Fruit fly (Drosophila melanogaster) whole organism, wandering third instar larva: ENCODE data around the gene CG31897.

Experiments
- Abd-B ChIP-seq: fragments of >200 bp; optimal IDR thresholded peaks from 2 replicates; lab custom pipeline; 2017; ENCODE audit warnings: missing biosample characterization, missing genetic modification characterization
- CG32264 ChIP-seq: fragments of 200-800 bp; sonication (Bioruptor generic); optimal IDR thresholded peaks from 2 replicates; lab custom pipeline; 2016; ENCODE audit warnings: missing biosample characterization, missing genetic modification characterization
- CrebA ChIP-seq: fragments of 200-800 bp; sonication (Bioruptor generic); optimal IDR thresholded peaks from 2 replicates; lab custom pipeline; 2016; ENCODE audit warnings: missing biosample characterization, mild to moderate bottlenecking, missing genetic modification characterization, borderline replicate concordance
- Dfd ChIP-seq: fragments of >200 bp; optimal IDR thresholded peaks from 2 replicates; lab custom pipeline; 2017; ENCODE audit warnings: missing biosample characterization, missing genetic modification characterization
- Dif ChIP-seq: fragments of 200-275, 200-300 bp; sonication (Bioruptor generic); optimal IDR thresholded peaks from 2 replicates; lab custom pipeline; 2018; ENCODE audit warnings: missing biosample characterization, missing genetic modification characterization; ENCODE audit not compliant: partially characterized antibody
- GATAd ChIP-seq: sonication (Bioruptor generic); optimal IDR thresholded peaks from 2 replicates; lab custom pipeline; 2016; ENCODE audit warnings: missing biosample characterization, missing genetic modification characterization
- HLH106 ChIP-seq: fragments of 200-800 bp; optimal IDR thresholded peaks from 3 replicates; lab custom pipeline; 2019; ENCODE audit warnings: missing biosample characterization, mild to moderate bottlenecking, missing genetic modification characterization, moderate library complexity
- Hnf4 ChIP-seq: fragments of 200-800 bp; sonication (Bioruptor generic); optimal IDR thresholded peaks from 2 replicates; lab custom pipeline; 2016; ENCODE audit warnings: missing biosample characterization, mild to moderate bottlenecking, missing genetic modification characterization
- Hr78 ChIP-seq: fragments of >200 bp; optimal IDR thresholded peaks from 2 replicates; lab custom pipeline; 2017; ENCODE audit warnings: missing biosample characterization, missing genetic modification characterization
- Hr83 ChIP-seq: fragments of 200-300 bp; sonication (Bioruptor generic); optimal IDR thresholded peaks from 2 replicates; lab custom pipeline; 2016; ENCODE audit warnings: missing biosample characterization, mild to moderate bottlenecking, missing genetic modification characterization, moderate library complexity; ENCODE audit not compliant: poor library complexity, severe bottlenecking
- Jra ChIP-seq: sonication (Bioruptor generic); optimal IDR thresholded peaks from 2 replicates; lab custom pipeline; 2016; ENCODE audit warnings: missing biosample characterization, missing genetic modification characterization
- Mio ChIP-seq: sonication (Bioruptor generic); optimal IDR thresholded peaks from 2 replicates; lab custom pipeline; 2016; ENCODE audit warnings: missing biosample characterization, missing genetic modification characterization
- Myc ChIP-seq: fragments of >200 bp; optimal IDR thresholded peaks from 2 replicates; lab custom pipeline; 2017
- N ChIP-seq: fragments of >200 bp; optimal IDR thresholded peaks from 2 replicates; lab custom pipeline; 2018; ENCODE audit warnings: missing biosample characterization, missing external identifiers, missing genetic modification characterization
- OdsH ChIP-seq: fragments of 200-800 bp; sonication (Bioruptor generic); optimal IDR thresholded peaks from 2 replicates; lab custom pipeline; 2016; ENCODE audit warnings: missing biosample characterization, mild to moderate bottlenecking, missing genetic modification characterization
- Rel ChIP-seq, 2 experiments: fragments of 200-800 bp; sonication (Bioruptor generic) in 1 of 2; optimal IDR thresholded peaks; 2 replicates in 1 of 2; 3 replicates in 1 of 2; lab custom pipeline; 2016 to 2019; ENCODE audit warnings: mild to moderate bottlenecking in 2 of 2, missing biosample characterization in 2 of 2, missing genetic modification characterization in 2 of 2, moderate library complexity in 1 of 2
- Sp1 ChIP-seq: fragments of 200-800 bp; sonication (Bioruptor generic); optimal IDR thresholded peaks from 3 replicates; lab custom pipeline; 2019; ENCODE audit warnings: missing biosample characterization, mild to moderate bottlenecking, missing genetic modification characterization, moderate library complexity
- Vsx2 ChIP-seq: fragments of 200-300, 225-300 bp; sonication (Bioruptor generic); optimal IDR thresholded peaks from 2 replicates; lab custom pipeline; 2018; ENCODE audit warnings: missing biosample characterization, missing genetic modification characterization; ENCODE audit not compliant: partially characterized antibody
- br ChIP-seq: fragments of 200-800 bp; sonication (Bioruptor generic); optimal IDR thresholded peaks from 2 replicates; lab custom pipeline; 2016; ENCODE audit warnings: missing biosample characterization, missing genetic modification characterization
- brk ChIP-seq: fragments of 200-800 bp; sonication (Bioruptor generic); optimal IDR thresholded peaks from 2 replicates; lab custom pipeline; 2016; ENCODE audit warnings: missing biosample characterization, mild to moderate bottlenecking, missing genetic modification characterization
- dmrt93B ChIP-seq: fragments of 200-800 bp; sonication (Bioruptor generic); optimal IDR thresholded peaks from 2 replicates; lab custom pipeline; 2018; ENCODE audit warnings: missing biosample characterization, mild to moderate bottlenecking, missing genetic modification characterization
- ey ChIP-seq: fragments of 200-800 bp; sonication (Bioruptor generic); optimal IDR thresholded peaks from 2 replicates; lab custom pipeline; 2016; ENCODE audit warnings: missing biosample characterization, missing genetic modification characterization
- foxo ChIP-seq, 2 experiments: fragments of 200-800 bp; sonication (Bioruptor generic); optimal IDR thresholded peaks; 2 replicates in 1 of 2; 3 replicates in 1 of 2; lab custom pipeline; 2016 to 2017; ENCODE audit warnings: missing biosample characterization in 2 of 2, missing genetic modification characterization in 2 of 2
- h ChIP-seq: fragments of 200-800 bp; sonication (Bioruptor generic); optimal IDR thresholded peaks from 3 replicates; lab custom pipeline; 2016; ENCODE audit warnings: missing biosample characterization, mild to moderate bottlenecking, missing genetic modification characterization
- jim ChIP-seq: fragments of 175-275, 200-325 bp; sonication (Bioruptor generic); optimal IDR thresholded peaks from 2 replicates; lab custom pipeline; 2016; ENCODE audit warnings: missing biosample characterization, mild to moderate bottlenecking, missing genetic modification characterization
- lola ChIP-seq: fragments of >200 bp; optimal IDR thresholded peaks from 2 replicates; lab custom pipeline; 2017; ENCODE audit warnings: missing biosample characterization, missing genetic modification characterization
- pan ChIP-seq: fragments of >200 bp; optimal IDR thresholded peaks from 2 replicates; lab custom pipeline; 2017
- psq ChIP-seq: fragments of 200-800 bp; sonication (Bioruptor generic); optimal IDR thresholded peaks from 3 replicates; lab custom pipeline; 2017; ENCODE audit warnings: missing biosample characterization, mild to moderate bottlenecking, missing genetic modification characterization, moderate library complexity
- rgr ChIP-seq: fragments of 200-800 bp; sonication (Bioruptor generic); optimal IDR thresholded peaks from 3 replicates; lab custom pipeline; 2016; ENCODE audit warnings: missing biosample characterization, mild to moderate bottlenecking, missing genetic modification characterization
- tai ChIP-seq: sonication (Bioruptor generic); optimal IDR thresholded peaks from 2 replicates; lab custom pipeline; 2016; ENCODE audit warnings: missing biosample characterization, missing genetic modification characterization
- woc ChIP-seq: sonication (Bioruptor generic); optimal IDR thresholded peaks from 2 replicates; lab custom pipeline; 2016; ENCODE audit warnings: missing biosample characterization, mild to moderate bottlenecking, missing genetic modification characterization

CG31897 gene

DNA sequence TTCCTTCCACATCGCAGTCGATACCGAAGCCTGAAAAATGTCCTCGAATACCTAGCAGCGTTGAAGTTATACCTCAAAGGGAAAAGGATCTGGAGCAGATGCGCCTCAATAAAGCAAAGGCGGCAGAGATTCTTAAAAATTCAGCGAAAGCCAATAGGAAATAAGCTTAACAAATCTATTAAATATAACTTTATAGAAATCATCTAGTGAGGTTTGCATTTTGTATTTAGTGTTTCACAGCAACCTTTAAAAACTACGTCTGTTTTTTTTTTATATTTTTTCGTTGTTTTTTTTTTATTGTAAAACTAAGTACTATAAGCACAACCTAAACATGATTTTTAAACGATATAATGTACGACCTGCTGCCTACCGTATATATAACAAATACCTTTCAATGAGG, at the start of gene CG31897:
Gene CG31897 (plus strand): TSS at position 301 of the 400 bp plus-strand sequence.
- TF ChIP-seq psq (GFP tag; lab: Kevin White, UChicago) = no peak
- no peak for TF ChIP-seq Dif (GFP tag; lab: Kevin White, UChicago)
- TF ChIP-seq Hnf4 = no peak
- TF ChIP-seq OdsH (GFP tag; lab: Kevin White, UChicago) = no peak
- no peak for TF ChIP-seq brk (GFP tag; lab: Kevin White, UChicago)
- TF ChIP-seq lola (GFP tag; lab: Kevin White, UChicago) = no peak
- TF ChIP-seq tai = no peak
- no peak for TF ChIP-seq dmrt93B (GFP tag; lab: Kevin White, UChicago)
- TF ChIP-seq CrebA (GFP tag; lab: Kevin White, UChicago) = no peak

DNA sequence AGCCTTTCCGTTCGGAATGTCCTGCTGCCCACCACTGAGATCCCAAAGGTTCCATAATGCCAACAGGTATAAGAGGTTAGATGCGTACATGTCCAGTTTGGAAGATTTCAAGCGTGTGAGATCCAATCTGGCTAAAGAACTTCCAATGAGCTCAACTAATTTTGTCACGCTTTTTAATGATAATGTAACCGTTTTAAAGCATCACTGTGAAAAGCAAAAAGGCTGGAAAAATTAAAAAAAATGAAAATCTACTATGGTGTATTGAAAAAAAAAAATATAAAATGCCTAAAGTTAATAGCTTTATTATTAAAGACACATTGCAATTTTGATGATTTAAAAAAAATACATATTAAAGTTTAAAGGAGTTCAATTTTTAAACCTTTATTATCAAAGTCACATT, 49.1 kb upstream of the CG31897 start, which contains the start of gene Acp29AB:
Gene Acp29AB (minus strand): TSS at position 101 of the 400 bp plus-strand sequence.
- no peak for TF ChIP-seq Vsx2 (GFP tag; lab: Kevin White, UChicago)
- TF ChIP-seq Sp1 = no peak
- no peak for TF ChIP-seq Hnf4
- TF ChIP-seq Jra (GFP tag; lab: Kevin White, UChicago) = no peak
- no peak for TF ChIP-seq pan (lab: Kevin White, UChicago)
- TF ChIP-seq HLH106 (tag; lab: Kevin White, UChicago) = no peak
- no peak for TF ChIP-seq Myc (lab: Kevin White, UChicago)
- TF ChIP-seq CrebA (GFP tag; lab: Kevin White, UChicago) = no peak
- TF ChIP-seq Dfd (GFP tag; lab: Kevin White, UChicago) = no peak
- no peak for TF ChIP-seq br (GFP tag; lab: Kevin White, UChicago)
- no peak for TF ChIP-seq CG32264 (GFP tag; lab: Kevin White, UChicago)
- TF ChIP-seq Dif (GFP tag; lab: Kevin White, UChicago) = no peak

DNA sequence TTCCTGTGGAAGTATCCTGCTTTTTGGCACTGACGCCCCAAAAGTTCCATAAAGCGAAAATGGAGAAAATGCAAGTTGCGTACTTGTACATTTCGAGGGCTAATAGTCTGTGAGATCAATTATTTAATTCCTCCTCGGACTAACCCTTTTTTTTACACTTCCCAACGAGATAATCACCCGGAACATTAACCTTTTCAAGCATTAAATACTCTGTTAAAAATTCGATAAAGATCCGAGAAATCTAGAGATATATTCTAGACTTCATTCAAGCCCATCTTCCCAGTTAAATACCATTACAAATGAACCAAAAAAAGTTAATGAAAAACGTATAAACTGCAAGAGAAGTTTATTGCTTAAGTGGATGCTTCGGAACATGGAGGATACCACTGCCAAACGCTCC, 48.1 kb upstream of the CG31897 start, which contains the start of gene lectin-29Ca:
Gene lectin-29Ca (minus strand): TSS at position 101 of the 400 bp plus-strand sequence.
- TF ChIP-seq Mio (GFP tag; lab: Kevin White, UChicago) (no peak), Vsx2 (GFP tag; lab: Kevin White, UChicago) (no peak), rgr (GFP tag; lab: Kevin White, UChicago) (no peak), jim (GFP tag; lab: Kevin White, UChicago) (no peak), Jra (GFP tag; lab: Kevin White, UChicago) (no peak), h (GFP tag; lab: Kevin White, UChicago) (no peak), N (GFP tag; lab: Kevin White, UChicago) (no peak), Hnf4 (no peak), Myc (lab: Kevin White, UChicago) (no peak), Dfd (GFP tag; lab: Kevin White, UChicago) (no peak), woc (GFP tag; lab: Kevin White, UChicago) (no peak), GATAd (no peak), Hr78 (GFP tag; lab: Kevin White, UChicago) (no peak), HLH106 (tag; lab: Kevin White, UChicago) (no peak), Hr83 (no peak), CrebA (GFP tag; lab: Kevin White, UChicago) (no peak), Sp1 (no peak), dmrt93B (GFP tag; lab: Kevin White, UChicago) (no peak), brk (GFP tag; lab: Kevin White, UChicago) (no peak)

DNA sequence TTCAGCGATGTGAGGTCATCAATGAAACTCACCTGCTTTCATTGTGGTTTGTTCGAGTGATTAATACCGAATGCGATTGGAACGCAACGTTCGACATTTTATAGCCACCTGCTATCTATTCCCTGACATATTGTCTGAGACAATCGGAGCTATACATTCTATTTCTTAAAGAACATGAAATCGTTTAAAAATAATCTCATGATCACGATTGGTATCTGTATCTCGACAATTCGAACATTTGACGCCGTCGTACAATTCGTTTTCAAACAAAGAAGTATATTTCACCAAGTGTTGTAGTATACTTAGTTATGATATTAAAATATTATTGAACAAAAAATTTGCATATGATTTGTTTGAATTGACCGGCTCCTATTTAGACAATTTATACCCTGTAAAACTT, 47.4 kb upstream of the CG31897 start, which contains the start of gene Peritrophin-15b:
Gene Peritrophin-15b (minus strand): TSS at position 101 of the 400 bp plus-strand sequence.
- TF ChIP-seq Abd-B (GFP tag; lab: Kevin White, UChicago) = no peak

DNA sequence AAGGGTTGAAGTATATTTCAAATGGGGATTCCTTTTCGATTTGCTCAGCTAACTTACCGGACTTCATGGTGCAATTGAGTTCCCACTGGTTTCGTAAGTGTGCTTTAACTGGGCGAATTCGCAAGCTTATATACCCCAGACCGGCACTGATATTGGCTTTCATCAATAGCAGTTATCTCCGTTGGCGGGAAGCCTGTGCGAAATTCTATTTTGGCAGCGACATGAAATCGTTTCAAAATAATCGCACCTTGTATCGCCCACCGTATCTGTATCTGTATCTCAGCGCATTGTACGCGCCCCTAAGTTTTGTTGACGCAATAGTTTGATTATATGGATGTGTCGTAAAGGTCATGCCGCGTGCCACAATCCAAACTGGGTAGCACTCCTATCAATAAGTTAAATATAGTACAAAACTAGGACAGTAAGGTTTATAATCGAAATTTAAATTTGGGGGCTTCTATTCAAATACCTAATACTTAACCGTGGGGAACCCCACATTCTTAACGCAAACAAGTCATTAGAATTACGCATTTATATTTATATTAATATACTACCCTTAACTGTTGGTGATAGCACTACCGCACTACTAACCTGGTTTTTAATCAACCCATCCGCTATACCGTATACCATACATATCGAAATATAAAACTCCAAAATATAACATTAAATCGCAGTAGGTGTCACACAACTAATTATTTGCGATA, 46.1 kb upstream of the CG31897 start, which contains the start of the genes Peritrophin-15a and CG13385:
Gene Peritrophin-15a (minus strand): TSS at position 101 of the 704 bp plus-strand sequence.
Gene CG13385 (plus strand): TSS at position 654 of the 704 bp plus-strand sequence.
- TF ChIP-seq Mio (GFP tag; lab: Kevin White, UChicago) (no peak), foxo (GFP tag; optimal IDR thresholded peaks at IDR 0.05; lab: Kevin White, UChicago) (no peak), h (GFP tag; lab: Kevin White, UChicago) (no peak), CG32264 (GFP tag; lab: Kevin White, UChicago) (no peak), br (GFP tag; lab: Kevin White, UChicago) (no peak), jim (GFP tag; lab: Kevin White, UChicago) (no peak), Rel (GFP tag; optimal IDR thresholded peaks at IDR 0.05; lab: Kevin White, UChicago) (no peak), Rel (tag; optimal IDR thresholded peaks at IDR 0.05; lab: Kevin White, UChicago) (no peak), pan (lab: Kevin White, UChicago) (no peak), ey (no peak), Dfd (GFP tag; lab: Kevin White, UChicago) (no peak), HLH106 (tag; lab: Kevin White, UChicago) (no peak)
- TF ChIP-seq, all 38 proteins: peak for 0
